Worm (Caenorhabditis elegans) whole organism, L4/young adult: Measurements from ENCODE around the gene srw-40.

Experiments
- dao-5 ChIP-seq: sonication (generic microtip); optimal IDR thresholded peaks from 2 replicates; lab custom pipeline; 2016; ENCODE audit warnings: missing genotype, missing genetic modification characterization, moderate library complexity, missing compliant biosample characterization
- him-1 ChIP-seq: sonication (generic microtip); optimal IDR thresholded peaks from 2 replicates; lab custom pipeline; 2016; ENCODE audit warnings: missing genotype, missing genetic modification reagents, missing genetic modification characterization, missing compliant biosample characterization

DNA sequence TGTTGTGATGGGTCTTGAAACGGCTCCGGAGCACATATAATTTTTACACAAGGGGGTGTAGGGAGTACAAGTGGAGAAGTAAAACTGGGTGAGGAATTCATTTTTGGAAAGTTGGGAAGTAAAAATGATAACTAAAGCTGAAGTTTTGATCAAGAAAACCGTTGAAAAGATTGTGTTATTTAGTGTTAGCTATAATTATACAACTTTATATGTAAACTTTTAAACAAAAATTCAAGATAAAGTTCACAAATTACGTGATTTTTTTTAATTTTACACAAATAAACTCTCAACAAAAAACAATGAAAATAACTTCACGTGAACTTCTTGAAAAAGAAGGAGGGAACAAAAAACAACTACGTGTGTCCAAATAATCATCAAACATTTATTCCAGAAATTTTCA lies 39.3 kb upstream of the srw-40 start, which contains the start of the genes H20J04.7 and H20J04.1:
- TF ChIP-seq dao-5 (tag; lab: Kevin White, UChicago) = no peak
- TF ChIP-seq him-1 (tag; lab: Kevin White, UChicago) = no peak
